Worm (Caenorhabditis elegans): ENCODE data around the gene knl-1.

- TF ChIP-seq flt-1 (GFP tag; IDR thresholded peaks at IDR 0.05) (no peak), cog-1 (tag; optimal IDR thresholded peaks at IDR 0.05) (no peak), T22C8.4 (GFP tag; IDR thresholded peaks at IDR 0.05) (no peak)
Measured at ce11 chrIII:8201117-8201516, 49.3 kb upstream of the knl-1 start, which contains the start of gene unc-36.

Measured in whole organism, midembryonic.